Worm (Caenorhabditis elegans) whole organism, L4/young adult: ENCODE data around the gene fbl-1.

Experiments
- W03F9.2 ChIP-seq: fragments of 150-350 bp; optimal IDR thresholded peaks from 2 replicates; lab custom pipeline; 2014; ENCODE audit warnings: missing biosample characterization, missing genetic modification characterization
- dao-5 ChIP-seq: sonication (generic microtip); optimal IDR thresholded peaks from 2 replicates; lab custom pipeline; 2016; ENCODE audit warnings: missing genotype, missing genetic modification characterization, moderate library complexity, missing compliant biosample characterization
- him-1 ChIP-seq: sonication (generic microtip); optimal IDR thresholded peaks from 2 replicates; lab custom pipeline; 2016; ENCODE audit warnings: missing genotype, missing genetic modification reagents, missing genetic modification characterization, missing compliant biosample characterization

Gene fbl-1

ce11 chrIV:9518608-9519007, 22.0 kb upstream of the fbl-1 start, which contains the start of gene nlp-35:
nlp-35 (minus strand) TSS chrIV:9518926.
- TF ChIP-seq him-1 (tag; lab: Kevin White, UChicago) = no peak
- TF ChIP-seq dao-5 (tag; lab: Kevin White, UChicago) = no peak
- no peak for TF ChIP-seq W03F9.2

- TF ChIP-seq him-1 (tag; lab: Kevin White, UChicago) (no peak), dao-5 (tag; lab: Kevin White, UChicago) (no peak), W03F9.2 (no peak)
These were observed 20.0 kb upstream of the fbl-1 start for ce11 chrIV:9520629-9521028.

- no peak for TF ChIP-seq W03F9.2
These were observed 17.5 kb upstream of the fbl-1 start for ce11 chrIV:9523139-9523538.

ce11 chrIV:9524849-9525460, 15.7 kb upstream of the fbl-1 start, which contains the start of gene ndua-5:
ndua-5 (minus strand) TSS chrIV:9524899.
- TF ChIP-seq him-1 (tag; lab: Kevin White, UChicago) (no peak), W03F9.2 (no peak), dao-5 (tag; lab: Kevin White, UChicago) (no peak)

ce11 chrIV:9525682-9526416, 14.8 kb upstream of the fbl-1 start, which contains the start of gene elo-1:
elo-1 (plus strand) TSS chrIV:9526366.
- TF ChIP-seq W03F9.2 = no peak
- TF ChIP-seq him-1 (tag; lab: Kevin White, UChicago) = no peak
- no peak for TF ChIP-seq dao-5 (tag; lab: Kevin White, UChicago)

- TF ChIP-seq him-1 (tag; lab: Kevin White, UChicago) (no peak), dao-5 (tag; lab: Kevin White, UChicago) (no peak), W03F9.2 (no peak)
These were observed 13.6 kb upstream of the fbl-1 start for ce11 chrIV:9527002-9527401.

ce11 chrIV:9529647-9530046, 11.0 kb upstream of the fbl-1 start, which contains the start of gene elo-7:
elo-7 (plus strand) TSS chrIV:9529947.
- no peak for TF ChIP-seq dao-5 (tag; lab: Kevin White, UChicago)
- no peak for TF ChIP-seq him-1 (tag; lab: Kevin White, UChicago)
- no peak for TF ChIP-seq W03F9.2

ce11 chrIV:9530768-9531167, 9.8 kb upstream of the fbl-1 start:
- no peak for TF ChIP-seq him-1 (tag; lab: Kevin White, UChicago)
- TF ChIP-seq dao-5 (tag; lab: Kevin White, UChicago) = no peak
- no peak for TF ChIP-seq W03F9.2

ce11 chrIV:9533071-9533470, 7.5 kb upstream of the fbl-1 start, which contains the start of gene F56H11.2:
F56H11.2 (minus strand) TSS chrIV:9533171.
- TF ChIP-seq dao-5 (tag; lab: Kevin White, UChicago) (no peak), him-1 (tag; lab: Kevin White, UChicago) (no peak), W03F9.2 (no peak)

- TF ChIP-seq him-1 (tag; lab: Kevin White, UChicago) (no peak), W03F9.2 (no peak), dao-5 (tag; lab: Kevin White, UChicago) (no peak)
These were observed 6.3 kb upstream of the fbl-1 start for ce11 chrIV:9534342-9534741.

ce11 chrIV:9535105-9535504, 5.5 kb upstream of the fbl-1 start:
- no peak for TF ChIP-seq W03F9.2
- TF ChIP-seq him-1 (tag; lab: Kevin White, UChicago) = no peak
- no peak for TF ChIP-seq dao-5 (tag; lab: Kevin White, UChicago)

ce11 chrIV:9536124-9536523, 4.5 kb upstream of the fbl-1 start:
- no peak for TF ChIP-seq dao-5 (tag; lab: Kevin White, UChicago)
- no peak for TF ChIP-seq him-1 (tag; lab: Kevin White, UChicago)
- no peak for TF ChIP-seq W03F9.2

- no peak for TF ChIP-seq dao-5 (tag; lab: Kevin White, UChicago)
- TF ChIP-seq W03F9.2 = peak; percentile 13
These were observed 3.1 kb upstream of the fbl-1 start for ce11 chrIV:9537500-9537899.

- TF ChIP-seq him-1 (tag; lab: Kevin White, UChicago) (no peak), W03F9.2 (no peak), dao-5 (tag; lab: Kevin White, UChicago) (no peak)
These were observed 2.4 kb upstream of the fbl-1 start for ce11 chrIV:9538214-9538613.
